Worm (Caenorhabditis elegans): Measurements from ENCODE around the gene tag-120.
A peak's percentile ranks its signal among the peaks of the same experiment; 100 is the strongest.

Gene tag-120

ce11 chrV:9740858-9741257 lies 31.2 kb upstream of the tag-120 start, which contains the start of gene sta-2 (continued):
- TF ChIP-seq ztf-4 (tag; optimal IDR thresholded peaks at IDR 0.05) = peak; percentile 36
- TF ChIP-seq R02D3.7 (tag; optimal IDR thresholded peaks at IDR 0.05) = no peak
- no peak for TF ChIP-seq ztf-11 (tag; optimal IDR thresholded peaks at IDR 0.05)
- peak; percentile 72 for TF ChIP-seq sma-3 (GFP tag; optimal IDR thresholded peaks at IDR 0.05)
- TF ChIP-seq mab-5 (tag; optimal IDR thresholded peaks at IDR 0.05) = no peak
- TF ChIP-seq aly-2 (tag; optimal IDR thresholded peaks at IDR 0.05) = no peak

- no peak for TF ChIP-seq lin-13 (GFP tag; optimal IDR thresholded peaks at IDR 0.05)
- no peak for TF ChIP-seq ceh-82 (tag; optimal IDR thresholded peaks at IDR 0.05)
- no peak for TF ChIP-seq elt-3 (tag; optimal IDR thresholded peaks at IDR 0.05)
- no peak for TF ChIP-seq crh-2 (tag; optimal IDR thresholded peaks at IDR 0.05)
- no peak for TF ChIP-seq nhr-129 (tag; optimal IDR thresholded peaks at IDR 0.05)
- TF ChIP-seq lsy-2 (tag; optimal IDR thresholded peaks at IDR 0.05) = no peak
- no peak for TF ChIP-seq nhr-77 (tag; optimal IDR thresholded peaks at IDR 0.05)
- TF ChIP-seq ZK546.5 (tag; optimal IDR thresholded peaks at IDR 0.05) = no peak
- TF ChIP-seq mdl-1 (tag; optimal IDR thresholded peaks at IDR 0.05) = no peak
- no peak for TF ChIP-seq ztf-1 (GFP tag; conservative IDR thresholded peaks at IDR 0.05)
- no peak for TF ChIP-seq sem-4 (tag; optimal IDR thresholded peaks at IDR 0.05)
- no peak for TF ChIP-seq ceh-16 (tag; optimal IDR thresholded peaks at IDR 0.05)
- no peak for TF ChIP-seq unc-55 (GFP tag; optimal IDR thresholded peaks at IDR 0.05)
Observed at ce11 chrV:9739402-9739801, 29.8 kb upstream of the tag-120 start, which contains the start of gene marc-1. Gene marc-1, plus strand, starts transcription at chrV:9739702.

ce11 chrV:9738077-9738705 lies 28.6 kb upstream of the tag-120 start:
- TF ChIP-seq fos-1 (tag; optimal IDR thresholded peaks at IDR 0.05) = peak; percentile 71
- no peak for TF ChIP-seq skn-1 (tag; optimal IDR thresholded peaks at IDR 0.05)
- TF ChIP-seq nhr-23 (tag; optimal IDR thresholded peaks at IDR 0.05) = no peak
- peak; percentile 24 for TF ChIP-seq sma-9 (GFP tag; optimal IDR thresholded peaks at IDR 0.05)
- no peak for TF ChIP-seq sma-9 (tag; optimal IDR thresholded peaks at IDR 0.05)
- TF ChIP-seq crh-2 (tag; optimal IDR thresholded peaks at IDR 0.05) = peak; percentile 18

ce11 chrV:9737287-9737686 lies 27.7 kb upstream of the tag-120 start, which contains the start of gene aqp-4:
Gene aqp-4, plus strand, starts transcription at chrV:9737556.
- TF ChIP-seq crh-2 (tag; optimal IDR thresholded peaks at IDR 0.05) (peak; percentile 25), ztf-1 (GFP tag; conservative IDR thresholded peaks at IDR 0.05) (no peak), fos-1 (tag; optimal IDR thresholded peaks at IDR 0.05) (peak; percentile 78)

ce11 chrV:9733920-9734454 lies 24.4 kb upstream of the tag-120 start, which contains the start of gene cal-7:
Gene cal-7, plus strand, starts transcription at chrV:9734103.
- no peak for TF ChIP-seq mdl-1 (tag; optimal IDR thresholded peaks at IDR 0.05)
- TF ChIP-seq sma-3 (GFP tag; optimal IDR thresholded peaks at IDR 0.05) = peak; percentile 24
- TF ChIP-seq nhr-77 (tag; optimal IDR thresholded peaks at IDR 0.05) = no peak
- TF ChIP-seq lsy-2 (tag; optimal IDR thresholded peaks at IDR 0.05) = peak in 1 of 2 experiments; percentile 30

DNA sequence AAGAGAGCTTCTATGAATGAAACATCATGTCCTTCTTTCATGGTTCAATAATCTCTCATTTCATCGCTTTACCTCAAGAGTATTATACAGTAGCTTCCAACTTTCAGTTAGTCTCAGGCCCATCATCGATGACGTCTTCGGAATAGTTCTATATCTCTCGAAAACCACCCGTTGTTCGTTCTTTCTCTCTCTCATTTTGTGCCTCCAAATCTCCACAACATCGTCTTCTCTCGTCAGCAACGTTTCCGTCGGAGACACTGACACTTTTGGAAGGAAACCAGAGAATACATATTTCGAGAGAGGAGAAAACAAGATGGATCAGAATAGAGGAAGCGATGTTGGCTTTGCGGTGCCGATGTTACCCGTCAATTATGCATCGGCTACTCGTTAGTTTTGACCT lies 22.2 kb upstream of the tag-120 start:
- TF ChIP-seq crh-2 (tag; optimal IDR thresholded peaks at IDR 0.05) (peak; percentile 29), nhr-129 (tag; optimal IDR thresholded peaks at IDR 0.05) (peak; percentile 25), lin-39 (tag; optimal IDR thresholded peaks at IDR 0.05) (no peak), C34F6.9 (tag; optimal IDR thresholded peaks at IDR 0.05) (peak; percentile 23), ama-1 (optimal IDR thresholded peaks at IDR 0.05) (peak; percentile 5), nhr-21 (tag; optimal IDR thresholded peaks at IDR 0.05) (peak; percentile 51), sem-4 (tag; optimal IDR thresholded peaks at IDR 0.05) (peak; percentile 32), unc-55 (GFP tag; optimal IDR thresholded peaks at IDR 0.05) (peak; percentile 8), sma-9 (GFP tag; optimal IDR thresholded peaks at IDR 0.05) (peak; percentile 12), sma-9 (tag; optimal IDR thresholded peaks at IDR 0.05) (no peak), nhr-6 (tag; optimal IDR thresholded peaks at IDR 0.05) (peak; percentile 32), aly-2 (tag; optimal IDR thresholded peaks at IDR 0.05) (no peak), lsy-2 (tag; optimal IDR thresholded peaks at IDR 0.05) (no peak)
